Fruit fly (Drosophila melanogaster) whole organism, embryonic: ENCODE results near the gene CG9628.
A peak's percentile ranks its signal among the peaks of the same experiment; 100 is the strongest.

Experiments
- B-H1 ChIP-seq: fragments of 200-800 bp; sonication (Bioruptor generic); IDR thresholded peaks from 3 replicates; pipeline ENCODE4 v1.3.6; 2022; ENCODE audit warnings: missing biosample characterization, missing genetic modification characterization
- CG12071 ChIP-seq: fragments of 200-800 bp; sonication (Bioruptor generic); optimal IDR thresholded peaks from 3 replicates; lab custom pipeline; 2018; ENCODE audit warnings: missing biosample characterization, mild to moderate bottlenecking, missing genetic modification characterization
- CG13775 ChIP-seq: fragments of 200-800 bp; sonication (Bioruptor generic); optimal IDR thresholded peaks from 3 replicates; lab custom pipeline; 2017; ENCODE audit warnings: missing biosample characterization, mild to moderate bottlenecking, missing genetic modification characterization
- CG17328 ChIP-seq: fragments of 200-800 bp; sonication (Bioruptor generic); IDR thresholded peaks from 2 replicates; pipeline ENCODE4 v1.3.6; 2022; ENCODE audit warnings: missing biosample characterization, missing genetic modification characterization
- CG18011 ChIP-seq: fragments of 200-800 bp; sonication (Bioruptor generic); optimal IDR thresholded peaks from 2 replicates; lab custom pipeline; 2017; ENCODE audit warnings: missing biosample characterization, missing genetic modification characterization, mild to moderate bottlenecking, moderate library complexity, missing genotype
- CG1832 ChIP-seq: fragments of 200-800 bp; sonication (Bioruptor generic); optimal IDR thresholded peaks from 2 replicates; lab custom pipeline; 2017; ENCODE audit warnings: missing biosample characterization, mild to moderate bottlenecking, missing genetic modification characterization, inconsistent platforms
- CG2199 ChIP-seq: fragments of 200-800 bp; sonication (Bioruptor generic); IDR thresholded peaks from 3 replicates; pipeline ENCODE4 v1.3.6; 2022; ENCODE audit warnings: missing biosample characterization, missing genetic modification characterization
- CG30020 ChIP-seq: fragments of 200-800 bp; optimal IDR thresholded peaks from 2 replicates; lab custom pipeline; 2019; ENCODE audit warnings: missing biosample characterization, mild to moderate bottlenecking, missing genetic modification characterization, moderate library complexity
- CG3065 ChIP-seq: fragments of 200-800 bp; sonication (Bioruptor generic); optimal IDR thresholded peaks from 2 replicates; lab custom pipeline; 2016; ENCODE audit warnings: missing biosample characterization, missing genetic modification characterization
- CG31224 ChIP-seq: fragments of 200-800 bp; sonication (Bioruptor generic); IDR thresholded peaks from 2 replicates; pipeline ENCODE4 v1.3.6; 2022; ENCODE audit warnings: missing biosample characterization, missing genetic modification characterization
- CG31388 ChIP-seq: fragments of 200-800 bp; sonication (Bioruptor generic); optimal IDR thresholded peaks from 2 replicates; lab custom pipeline; 2016; ENCODE audit warnings: missing biosample characterization, missing genetic modification characterization
- CG3407 ChIP-seq: fragments of 200-800 bp; sonication (Bioruptor generic); optimal IDR thresholded peaks from 2 replicates; lab custom pipeline; 2018; ENCODE audit warnings: missing biosample characterization, mild to moderate bottlenecking, missing genetic modification characterization
- CG4328 ChIP-seq: fragments of 200-800 bp; sonication (Bioruptor generic); optimal IDR thresholded peaks from 3 replicates; lab custom pipeline; 2017; ENCODE audit warnings: missing biosample characterization, missing genetic modification reagents, missing genetic modification characterization
- CG4730 ChIP-seq: fragments of 200-800 bp; sonication (Bioruptor generic); IDR thresholded peaks from 2 replicates; pipeline ENCODE4 v1.3.6; 2022; ENCODE audit warnings: missing biosample characterization, missing genetic modification characterization
- CG8359 ChIP-seq: fragments of 200-800 bp; sonication (Bioruptor generic); optimal IDR thresholded peaks from 2 replicates; lab custom pipeline; 2017; ENCODE audit warnings: missing biosample characterization, mild to moderate bottlenecking, missing genetic modification characterization, borderline replicate concordance
- CG8765 ChIP-seq: fragments of 200-800 bp; sonication (Bioruptor generic); IDR thresholded peaks from 2 replicates; pipeline ENCODE4 v1.3.6; 2022; ENCODE audit warnings: missing biosample characterization, missing genetic modification characterization
- CG9437 ChIP-seq: fragments of 200-800 bp; sonication (Bioruptor generic); optimal IDR thresholded peaks from 2 replicates; lab custom pipeline; 2018; ENCODE audit warnings: missing biosample characterization, mild to moderate bottlenecking, missing genetic modification characterization
- CkIIα-i1 ChIP-seq: fragments of 200-800 bp; sonication (Bioruptor generic); IDR thresholded peaks from 2 replicates; pipeline ENCODE4 v1.3.6; 2022; ENCODE audit warnings: missing biosample characterization, missing genetic modification characterization
- Dek ChIP-seq: fragments of 200-800 bp; sonication (Bioruptor generic); optimal IDR thresholded peaks from 3 replicates; lab custom pipeline; 2019; ENCODE audit warnings: missing biosample characterization, mild to moderate bottlenecking, missing genetic modification characterization, moderate library complexity
- Fer3 ChIP-seq: fragments of 200-800 bp; sonication (Bioruptor generic); optimal IDR thresholded peaks from 2 replicates; lab custom pipeline; 2018; ENCODE audit warnings: missing biosample characterization, mild to moderate bottlenecking, missing genetic modification characterization, moderate library complexity
- H2.0 ChIP-seq: fragments of 200-800 bp; sonication (Bioruptor generic); IDR thresholded peaks from 2 replicates; pipeline ENCODE4 v1.3.6; 2022; ENCODE audit warnings: missing biosample characterization, missing genetic modification characterization
- Jarid2 ChIP-seq: fragments of 200-800 bp; sonication (Bioruptor generic); optimal IDR thresholded peaks from 3 replicates; lab custom pipeline; 2017; ENCODE audit warnings: mild to moderate bottlenecking, missing biosample characterization, missing genetic modification reagents, missing genetic modification characterization
- Nf-YC ChIP-seq: fragments of 200-800 bp; optimal IDR thresholded peaks from 3 replicates; lab custom pipeline; 2019; ENCODE audit warnings: missing biosample characterization, mild to moderate bottlenecking, missing genetic modification characterization, moderate library complexity
- Oaz ChIP-seq: fragments of 200-800 bp; sonication (Bioruptor generic); IDR thresholded peaks from 2 replicates; pipeline ENCODE4 v1.3.6; 2022; ENCODE audit warnings: missing biosample characterization, missing genetic modification characterization
- Rx ChIP-seq: fragments of 200-800 bp; sonication (Bioruptor generic); IDR thresholded peaks from 2 replicates; pipeline ENCODE4 v1.3.6; 2022; ENCODE audit warnings: missing biosample characterization, missing genetic modification characterization
- Scr ChIP-seq: fragments of 200-800 bp; sonication (Bioruptor generic); IDR thresholded peaks from 2 replicates; pipeline ENCODE4 v1.3.6; 2022; ENCODE audit warnings: missing biosample characterization, missing genetic modification characterization; ENCODE audit not compliant: partially characterized antibody
- Trl ChIP-seq, 3 experiments: fragments of >200 bp in 2 of 3; fragments of 200-800 bp in 1 of 3; sonication (Bioruptor generic) in 1 of 3; optimal IDR thresholded peaks; 2 replicates in 1 of 3; 3 replicates in 2 of 3; lab custom pipeline; 2016 to 2017; ENCODE audit warnings: missing biosample characterization in 1 of 3, missing genetic modification characterization in 1 of 3
- bbx ChIP-seq: fragments of 200-800 bp; sonication (Bioruptor generic); IDR thresholded peaks from 2 replicates; pipeline ENCODE4 v1.3.6; 2022; ENCODE audit warnings: missing biosample characterization, missing genetic modification characterization; ENCODE audit not compliant: partially characterized antibody
- chif ChIP-seq, 2 experiments: fragments of 200-800 bp; sonication (Bioruptor generic); optimal IDR thresholded peaks; 3 replicates each; lab custom pipeline; 2016; ENCODE audit warnings: missing biosample characterization in 2 of 2, missing genetic modification characterization in 2 of 2
- ci ChIP-seq: fragments of 200-800 bp; sonication (Bioruptor generic); IDR thresholded peaks from 3 replicates; pipeline ENCODE4 v1.3.6; 2022; ENCODE audit warnings: missing biosample characterization, missing genetic modification characterization
- corto ChIP-seq: fragments of 200-800 bp; sonication (Bioruptor generic); optimal IDR thresholded peaks from 2 replicates; lab custom pipeline; 2016; ENCODE audit warnings: missing biosample characterization, mild to moderate bottlenecking, missing genetic modification characterization, moderate library complexity
- dmrt99B ChIP-seq: fragments of 200-800 bp; sonication (Bioruptor generic); optimal IDR thresholded peaks from 2 replicates; lab custom pipeline; 2018; ENCODE audit warnings: missing biosample characterization, mild to moderate bottlenecking, missing genetic modification characterization, moderate library complexity
- en ChIP-seq: fragments of 200-800 bp; sonication (Bioruptor generic); optimal IDR thresholded peaks from 2 replicates; lab custom pipeline; 2016; ENCODE audit warnings: missing biosample characterization, missing genetic modification characterization
- fd96Cb ChIP-seq: fragments of 200-800 bp; sonication (Bioruptor generic); optimal IDR thresholded peaks from 2 replicates; lab custom pipeline; 2018; ENCODE audit warnings: missing biosample characterization, mild to moderate bottlenecking, missing genetic modification characterization, moderate library complexity
- lov ChIP-seq, 2 experiments: fragments of 200-800 bp in 1 of 2; fragments of >200 bp in 1 of 2; sonication (Bioruptor generic) in 1 of 2; IDR thresholded peaks in 1 of 2; optimal IDR thresholded peaks in 1 of 2; 2 replicates in 1 of 2; 3 replicates in 1 of 2; pipeline versions ENCODE4 v1.3.6 to Lab custom; 2017 to 2022; ENCODE audit warnings: missing biosample characterization in 1 of 2, missing genetic modification characterization in 1 of 2
- luna ChIP-seq: fragments of 200-800 bp; sonication (Bioruptor generic); optimal IDR thresholded peaks from 2 replicates; lab custom pipeline; 2016; ENCODE audit warnings: missing biosample characterization, missing genetic modification characterization
- mld ChIP-seq: fragments of 200-800 bp; sonication (Bioruptor generic); IDR thresholded peaks from 3 replicates; pipeline ENCODE4 v1.3.6; 2022; ENCODE audit warnings: missing biosample characterization, missing genetic modification characterization; ENCODE audit not compliant: partially characterized antibody
- pan ChIP-seq, 4 experiments: fragments of >200 bp in 3 of 4; fragments of 200-800 bp in 1 of 4; sonication (Bioruptor generic) in 1 of 4; optimal IDR thresholded peaks in 3 of 4; IDR thresholded peaks in 1 of 4; 2 replicates each; pipeline versions ENCODE4 v1.3.6 to Lab custom; 2017 to 2022; ENCODE audit warnings: missing biosample characterization in 2 of 4, missing genetic modification characterization in 2 of 4, mixed read lengths in 1 of 4
- psq ChIP-seq: fragments of 200-800 bp; sonication (Bioruptor generic); optimal IDR thresholded peaks from 2 replicates; lab custom pipeline; 2017; ENCODE audit warnings: missing biosample characterization, missing genetic modification characterization
- sens-2 ChIP-seq: fragments of 200-800 bp; sonication (Bioruptor generic); IDR thresholded peaks from 2 replicates; pipeline ENCODE4 v1.3.6; 2022; ENCODE audit warnings: missing biosample characterization, missing genetic modification characterization
- slbo ChIP-seq: fragments of 200-800 bp; sonication (Bioruptor generic); IDR thresholded peaks from 2 replicates; pipeline ENCODE4 v1.3.6; 2022; ENCODE audit warnings: missing biosample characterization, missing genetic modification characterization
- sob ChIP-seq: fragments of 200-800 bp; sonication (Bioruptor generic); IDR thresholded peaks from 2 replicates; pipeline ENCODE4 v1.3.6; 2022; ENCODE audit warnings: missing biosample characterization, missing genetic modification characterization
- ssp ChIP-seq: fragments of 200-800 bp; sonication (Bioruptor generic); IDR thresholded peaks from 2 replicates; pipeline ENCODE4 v1.3.6; 2022; ENCODE audit warnings: missing biosample characterization, missing genetic modification characterization
- stwl ChIP-seq: fragments of 200-800 bp; sonication (Bioruptor generic); optimal IDR thresholded peaks from 3 replicates; lab custom pipeline; 2018; ENCODE audit warnings: missing biosample characterization, mild to moderate bottlenecking, missing genetic modification characterization, moderate library complexity
- tna ChIP-seq: fragments of 200-800 bp; sonication (Bioruptor generic); IDR thresholded peaks from 2 replicates; pipeline ENCODE4 v1.3.6; 2022; ENCODE audit warnings: missing biosample characterization, missing genetic modification characterization; ENCODE audit not compliant: partially characterized antibody
- ttk ChIP-seq: fragments of 200-800 bp; sonication (Bioruptor generic); IDR thresholded peaks from 2 replicates; pipeline ENCODE4 v2.1.2; 2022; ENCODE audit warnings: missing biosample characterization, missing genetic modification characterization
- zf30C ChIP-seq: fragments of 200-800 bp; sonication (Bioruptor generic); optimal IDR thresholded peaks from 3 replicates; lab custom pipeline; 2018; ENCODE audit warnings: missing biosample characterization, mild to moderate bottlenecking, missing genetic modification characterization

Gene CG9628

DNA sequence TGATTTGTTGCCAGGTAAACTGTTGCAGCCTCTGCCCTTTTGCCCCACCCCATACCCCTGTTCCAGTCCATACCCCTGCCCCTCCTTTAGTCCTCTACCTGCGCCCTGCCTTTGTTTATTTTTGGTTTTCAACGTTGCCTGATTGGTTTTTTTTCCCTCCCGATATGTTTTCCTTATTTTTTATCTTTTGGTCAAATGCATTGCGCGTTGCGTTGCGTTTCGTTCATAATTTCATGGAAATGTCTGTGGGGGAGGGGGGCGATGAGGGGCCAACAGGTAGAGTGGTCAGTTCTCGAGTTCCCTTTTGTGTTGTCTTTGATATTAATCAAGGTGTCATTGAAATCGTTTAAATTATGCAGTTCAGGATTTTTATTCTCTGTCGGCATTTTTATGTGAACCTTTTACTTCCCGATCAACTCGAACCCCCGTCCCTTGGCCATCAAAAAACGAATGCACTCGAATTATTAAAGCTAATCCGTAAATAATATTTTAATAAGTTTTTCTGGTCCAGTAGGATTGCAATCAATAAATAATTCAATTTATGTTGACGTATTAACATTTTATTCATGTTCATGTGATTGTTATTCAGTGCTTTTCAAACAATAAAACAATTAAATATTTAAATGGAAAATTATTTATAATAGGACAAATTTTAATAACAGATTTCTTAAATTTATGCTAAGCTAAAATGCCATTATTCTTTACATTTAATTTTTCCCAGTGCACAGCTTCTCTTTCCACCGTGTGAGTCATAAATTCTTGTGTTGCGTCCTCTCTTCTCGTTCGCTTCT lies 12.4 kb downstream of the CG9628 start (continued):
- TF ChIP-seq lov (optimal IDR thresholded peaks at IDR 0.05; lab: Kevin White, UChicago) (no peak), lov (GFP tag; IDR thresholded peaks at IDR 0.05; lab: Robert Waterston, UW) (0 out of 3 replicates have a peak, but pooled peaks have one; percentile 30), CG8765 (GFP tag; lab: Robert Waterston, UW) (no peak), chif (GFP tag; optimal IDR thresholded peaks at IDR 0.05; lab: Kevin White, UChicago) (peak in 1 of 2 experiments; percentile 44), pan (optimal IDR thresholded peaks at IDR 0.05; lab: Kevin White, UChicago) (no peak), pan (GFP tag; optimal IDR thresholded peaks at IDR 0.05 in 1 of 2, IDR thresholded peaks at IDR 0.05 in 1 of 2) (peak in 1 of 2 experiments; percentile 51), Jarid2 (GFP tag; lab: Kevin White, UChicago) (no peak), sens-2 (no peak), CG2199 (GFP tag; lab: Robert Waterston, UW) (peak; percentile 87; the same call in 2 of the 3 replicates), Trl (optimal IDR thresholded peaks at IDR 0.05; lab: Kevin White, UChicago) (no peak), Trl (GFP tag; optimal IDR thresholded peaks at IDR 0.05; lab: Kevin White, UChicago) (no peak), H2.0 (GFP tag; lab: Robert Waterston, UW) (no peak), dmrt99B (tag; lab: Kevin White, UChicago) (peak; percentile 63), fd96Cb (tag; lab: Kevin White, UChicago) (peak; percentile 74), CG3407 (GFP tag; lab: Kevin White, UChicago) (peak; percentile 50), bbx (GFP tag; lab: Robert Waterston, UW) (no peak), B-H1 (no peak), tna (no peak), psq (GFP tag; lab: Kevin White, UChicago) (peak; percentile 58), Nf-YC (tag; lab: Kevin White, UChicago) (no peak), CG3065 (GFP tag; lab: Kevin White, UChicago) (peak; percentile 63), corto (peak; percentile 43), CG30020 (peak; percentile 53), Oaz (GFP tag; lab: Robert Waterston, UW) (no peak), CG13775 (peak; percentile 77), CG17328 (peak; percentile 61), ci (GFP tag; lab: Robert Waterston, UW) (0 out of 3 replicates have a peak, but pooled peaks have one; percentile 18), CG4730 (GFP tag; lab: Robert Waterston, UW) (no peak; the same call in 1 of the 2 replicates), stwl (no peak), Scr (GFP tag; lab: Robert Waterston, UW) (no peak), ssp (GFP tag; lab: Robert Waterston, UW) (peak; percentile 30; the same call in 1 of the 2 replicates), CkIIα-i1 (GFP tag; lab: Robert Waterston, UW) (no peak), CG31388 (GFP tag; lab: Kevin White, UChicago) (no peak), CG31224 (GFP tag; lab: Robert Waterston, UW) (no peak), slbo (GFP tag; lab: Robert Waterston, UW) (peak; percentile 50), en (no peak), CG18011 (GFP tag; lab: Kevin White, UChicago) (no peak), CG12071 (no peak), CG9437 (GFP tag; lab: Kevin White, UChicago) (peak; percentile 66), zf30C (GFP tag; lab: Kevin White, UChicago) (peak; percentile 91), mld (GFP tag; lab: Robert Waterston, UW) (no peak), CG1832 (GFP tag; lab: Kevin White, UChicago) (no peak), luna (GFP tag; lab: Kevin White, UChicago) (no peak), Dek (peak; percentile 15), sob (GFP tag; lab: Robert Waterston, UW) (no peak), CG4328 (GFP tag; lab: Kevin White, UChicago) (peak; percentile 22), ttk (GFP tag; lab: Robert Waterston, UW) (no peak), Rx (no peak), CG8359 (GFP tag; lab: Kevin White, UChicago) (peak; percentile 58), Fer3 (peak; percentile 27)
